Worm (Caenorhabditis elegans) whole organism, L3 larva: ENCODE data around the gene smvt-1.

ENCODE experiments used
- R02D3.7 ChIP-seq: fragments of 150-350 bp; optimal IDR thresholded peaks from 2 replicates; lab custom pipeline; 2014; ENCODE audit warnings: missing biosample characterization, missing genetic modification characterization
- aly-2 ChIP-seq: fragments of 150-350 bp; optimal IDR thresholded peaks from 2 replicates; lab custom pipeline; 2014; ENCODE audit warnings: missing biosample characterization, missing genetic modification characterization
- ama-1 ChIP-seq: fragments of 150-350 bp; optimal IDR thresholded peaks from 2 replicates; lab custom pipeline; 2018
- ceh-16 ChIP-seq: sonication (generic microtip); optimal IDR thresholded peaks from 2 replicates; lab custom pipeline; 2017; ENCODE audit warnings: missing biosample characterization, missing genetic modification characterization
- ceh-28 ChIP-seq: fragments of 150-350 bp; optimal IDR thresholded peaks from 2 replicates; lab custom pipeline; 2014; ENCODE audit warnings: missing biosample characterization, missing genetic modification reagents, missing genetic modification characterization
- ceh-82 ChIP-seq: fragments of 150-350 bp; optimal IDR thresholded peaks from 2 replicates; lab custom pipeline; 2014; ENCODE audit warnings: missing biosample characterization, missing genetic modification characterization
- daf-12 ChIP-seq: fragments of 150-350 bp; optimal IDR thresholded peaks from 2 replicates; lab custom pipeline; 2014; ENCODE audit warnings: missing biosample characterization, missing genetic modification reagents, missing genetic modification characterization
- egl-27 ChIP-seq: sonication (generic microtip); optimal IDR thresholded peaks from 4 replicates; lab custom pipeline; 2017; ENCODE audit warnings: missing biosample characterization, missing genetic modification reagents, missing genetic modification characterization
- egl-5 ChIP-seq: fragments of 150-350 bp; optimal IDR thresholded peaks from 2 replicates; lab custom pipeline; 2017; ENCODE audit warnings: missing biosample characterization, missing genetic modification reagents, missing genetic modification characterization, inconsistent platforms
- elt-1 ChIP-seq: fragments of 150-350 bp; optimal IDR thresholded peaks from 2 replicates; lab custom pipeline; 2014; ENCODE audit warnings: missing biosample characterization, missing genetic modification characterization
- elt-2 ChIP-seq: sonication (generic microtip); optimal IDR thresholded peaks from 2 replicates; lab custom pipeline; 2016; ENCODE audit warnings: missing genetic modification reagents, mild to moderate bottlenecking, missing genetic modification characterization, missing compliant biosample characterization
- elt-3 ChIP-seq, 3 experiments: fragments of 150-350 bp in 1 of 3; sonication (generic microtip) in 2 of 3; optimal IDR thresholded peaks; 2 replicates in 2 of 3; 4 replicates in 1 of 3; lab custom pipeline; 2014 to 2017; ENCODE audit warnings: missing biosample characterization in 3 of 3, missing genetic modification characterization in 3 of 3
- fkh-10 ChIP-seq: sonication (generic microtip); optimal IDR thresholded peaks from 2 replicates; lab custom pipeline; 2017; ENCODE audit warnings: missing biosample characterization, missing genetic modification reagents, missing genetic modification characterization
- fos-1 ChIP-seq: fragments of 150-350 bp; optimal IDR thresholded peaks from 2 replicates; lab custom pipeline; 2014; ENCODE audit warnings: missing biosample characterization, missing genetic modification characterization
- hmg-11 ChIP-seq: sonication (generic microtip); optimal IDR thresholded peaks from 2 replicates; lab custom pipeline; 2016; ENCODE audit warnings: missing genetic modification characterization, missing compliant biosample characterization
- jun-1 ChIP-seq: fragments of 150-350 bp; optimal IDR thresholded peaks from 2 replicates; lab custom pipeline; 2014; ENCODE audit warnings: missing biosample characterization, missing genetic modification reagents, missing genetic modification characterization
- lin-15B ChIP-seq: fragments of 150-350 bp; optimal IDR thresholded peaks from 2 replicates; lab custom pipeline; 2014; ENCODE audit warnings: missing biosample characterization, missing genetic modification characterization
- lin-39 ChIP-seq: fragments of 150-350 bp; optimal IDR thresholded peaks from 2 replicates; lab custom pipeline; 2018; ENCODE audit warnings: missing biosample characterization, missing genetic modification reagents, missing genetic modification characterization
- lsy-12 ChIP-seq: sonication (generic microtip); optimal IDR thresholded peaks from 2 replicates; lab custom pipeline; 2016; ENCODE audit warnings: mild to moderate bottlenecking, missing genetic modification characterization, missing compliant biosample characterization
- nfya-1 ChIP-seq: sonication (generic microtip); optimal IDR thresholded peaks from 2 replicates; lab custom pipeline; 2017; ENCODE audit warnings: missing genetic modification characterization, mild to moderate bottlenecking, missing compliant biosample characterization, antibody characterized with exemption, moderate library complexity; ENCODE audit not compliant: insufficient read depth
- nhr-12 ChIP-seq: fragments of 150-350 bp; optimal IDR thresholded peaks from 2 replicates; lab custom pipeline; 2014; ENCODE audit warnings: missing biosample characterization, missing genetic modification characterization
- nhr-23 ChIP-seq: fragments of 150-350 bp; optimal IDR thresholded peaks from 2 replicates; lab custom pipeline; 2014; ENCODE audit warnings: missing biosample characterization, missing genetic modification reagents, missing genetic modification characterization
- nhr-25 ChIP-seq: sonication (generic microtip); optimal IDR thresholded peaks from 2 replicates; lab custom pipeline; 2017; ENCODE audit warnings: missing biosample characterization, missing genetic modification characterization
- nhr-28 ChIP-seq: fragments of 150-350 bp; optimal IDR thresholded peaks from 2 replicates; lab custom pipeline; 2014; ENCODE audit warnings: missing biosample characterization, missing genetic modification characterization
- nhr-43 ChIP-seq: sonication (generic microtip); optimal IDR thresholded peaks from 2 replicates; lab custom pipeline; 2016; ENCODE audit warnings: mild to moderate bottlenecking, missing genetic modification characterization, missing compliant biosample characterization; ENCODE audit not compliant: poor library complexity, severe bottlenecking
- nhr-67 ChIP-seq: fragments of 150-350 bp; optimal IDR thresholded peaks from 2 replicates; lab custom pipeline; 2014; ENCODE audit warnings: missing biosample characterization, missing genetic modification characterization
- nhr-76 ChIP-seq: fragments of 150-350 bp; sonication (generic microtip); optimal IDR thresholded peaks from 5 replicates; lab custom pipeline; 2014; ENCODE audit warnings: missing biosample characterization, missing genetic modification characterization
- nhr-77 ChIP-seq: fragments of 150-350 bp; optimal IDR thresholded peaks from 2 replicates; lab custom pipeline; 2014; ENCODE audit warnings: missing biosample characterization, missing genetic modification characterization
- pha-4 ChIP-seq: fragments of 150-350 bp; optimal IDR thresholded peaks from 2 replicates; lab custom pipeline; 2014; ENCODE audit warnings: missing biosample characterization, missing genetic modification reagents, missing genetic modification characterization
- sea-2 ChIP-seq: fragments of 150-350 bp; sonication (generic microtip); optimal IDR thresholded peaks from 4 replicates; lab custom pipeline; 2014; ENCODE audit warnings: missing biosample characterization, missing genetic modification reagents, missing genetic modification characterization
- skn-1 ChIP-seq: fragments of 150-350 bp; optimal IDR thresholded peaks from 2 replicates; lab custom pipeline; 2014; ENCODE audit warnings: missing biosample characterization, missing genetic modification characterization
- tbx-2 ChIP-seq: sonication (generic microtip); optimal IDR thresholded peaks from 2 replicates; lab custom pipeline; 2016; ENCODE audit warnings: mild to moderate bottlenecking, missing genetic modification characterization, missing compliant biosample characterization
- unc-39 ChIP-seq: sonication (generic microtip); optimal IDR thresholded peaks from 4 replicates; lab custom pipeline; 2017; ENCODE audit warnings: missing biosample characterization, missing genetic modification characterization
- zag-1 ChIP-seq: fragments of 150-350 bp; optimal IDR thresholded peaks from 2 replicates; lab custom pipeline; 2014; ENCODE audit warnings: missing biosample characterization, missing genetic modification characterization

The smvt-1 gene

ce11 chrX:2513667-2514198 is 35.1 kb downstream of the smvt-1 start:
- TF ChIP-seq R02D3.7 (tag; lab: Kevin White, UChicago) (no peak), lin-39 (peak; percentile 21)

- TF ChIP-seq skn-1 (no peak), egl-5 (tag; lab: Kevin White, UChicago) (peak; percentile 50)
These were observed 40.3 kb downstream of the smvt-1 start, which contains the start of gene K02E10.7 for ce11 chrX:2508449-2508848. Gene K02E10.7 (minus strand): TSS chrX:2508549.

- TF ChIP-seq elt-2 (no peak), egl-5 (tag; lab: Kevin White, UChicago) (no peak), lin-39 (no peak), elt-3 (tag; optimal IDR thresholded peaks at IDR 0.05; lab: Kevin White, UChicago) (no peak), hmg-11 (no peak), nhr-28 (no peak), aly-2 (tag; lab: Kevin White, UChicago) (no peak), ceh-16 (tag; lab: Kevin White, UChicago) (no peak), elt-1 (tag; lab: Kevin White, UChicago) (no peak), nfya-1 (tag; lab: Kevin White, UChicago) (no peak), jun-1 (tag; lab: Kevin White, UChicago) (no peak), nhr-12 (tag; lab: Kevin White, UChicago) (no peak), daf-12 (tag; lab: Kevin White, UChicago) (no peak)
These were observed 42.0 kb downstream of the smvt-1 start for ce11 chrX:2506738-2507137.

- no peak for TF ChIP-seq nhr-76 (tag; lab: Kevin White, UChicago)
- TF ChIP-seq aly-2 (tag; lab: Kevin White, UChicago): no peak
- no peak for TF ChIP-seq nhr-28
- no peak for TF ChIP-seq unc-39
- TF ChIP-seq lsy-12 (tag; lab: Kevin White, UChicago): no peak
- TF ChIP-seq lin-39: peak; percentile 19
- TF ChIP-seq fos-1 (tag; lab: Kevin White, UChicago): no peak
- no peak for TF ChIP-seq egl-27
- no peak for TF ChIP-seq nhr-77
- no peak for TF ChIP-seq ceh-82 (tag; lab: Kevin White, UChicago)
- no peak for TF ChIP-seq hmg-11
- no peak for TF ChIP-seq elt-2
- no peak for TF ChIP-seq fkh-10 (GFP tag; lab: Kevin White, UChicago)
- no peak for TF ChIP-seq nhr-23
- no peak for TF ChIP-seq nhr-67 (tag; lab: Kevin White, UChicago)
- TF ChIP-seq skn-1: no peak
- TF ChIP-seq ceh-16 (tag; lab: Kevin White, UChicago): no peak
- no peak for TF ChIP-seq elt-3 (tag; optimal IDR thresholded peaks at IDR 0.05; lab: Kevin White, UChicago)
- TF ChIP-seq zag-1: no peak
- TF ChIP-seq jun-1 (tag; lab: Kevin White, UChicago): no peak
- no peak for TF ChIP-seq tbx-2 (tag; lab: Kevin White, UChicago)
- no peak for TF ChIP-seq elt-1 (tag; lab: Kevin White, UChicago)
- TF ChIP-seq ama-1 (lab: Kevin White, UChicago): no peak
- TF ChIP-seq pha-4 (tag; lab: Kevin White, UChicago): peak; percentile 46
- TF ChIP-seq sea-2: no peak
- TF ChIP-seq nhr-25 (tag; lab: Kevin White, UChicago): peak; percentile 21
These were observed 51.0 kb downstream of the smvt-1 start for ce11 chrX:2497816-2498215.

ce11 chrX:2495865-2496314 is 52.9 kb downstream of the smvt-1 start, which contains the start of gene rabr-1:
Gene rabr-1 (plus strand): TSS chrX:2496180.
- TF ChIP-seq elt-2 (peak; percentile 14), sea-2 (no peak), nhr-43 (tag; lab: Kevin White, UChicago) (peak; percentile 21), ceh-16 (tag; lab: Kevin White, UChicago) (peak; percentile 58), hmg-11 (peak; percentile 51), pha-4 (tag; lab: Kevin White, UChicago) (peak; percentile 23), lsy-12 (tag; lab: Kevin White, UChicago) (peak; percentile 45), lin-15B (tag; lab: Kevin White, UChicago) (no peak), nhr-25 (tag; lab: Kevin White, UChicago) (peak; percentile 76), nhr-23 (peak; percentile 49), elt-3 (tag; optimal IDR thresholded peaks at IDR 0.05; lab: Kevin White, UChicago) (no peak), lin-39 (peak; percentile 10), ceh-28 (tag; lab: Kevin White, UChicago) (peak; percentile 44)
